Worm (Caenorhabditis elegans) whole organism, young adult: Measurements from ENCODE around the gene txt-6.
"Not testable (repeated sequence)": the region's sequence is repeated elsewhere in the genome, so short reads cannot be mapped to it uniquely, and the experiment has no call there.

ENCODE experiments used
- B0336.3 ChIP-seq: fragments of 200-800 bp; sonication (Bioruptor generic); IDR thresholded peaks from 2 replicates; pipeline ENCODE4 v1.3.6; 2022; ENCODE audit warnings: missing genetic modification characterization, missing compliant biosample characterization
- K12H6.12 ChIP-seq: fragments of 200-800 bp; sonication (Bioruptor generic); optimal IDR thresholded peaks from 2 replicates; lab custom pipeline; 2018; ENCODE audit warnings: mild to moderate bottlenecking, missing genetic modification characterization, missing compliant biosample characterization
- aptf-2 ChIP-seq: fragments of 200-800 bp; sonication (Bioruptor generic); conservative IDR thresholded peaks from 2 replicates; pipeline ENCODE4 v1.3.6; 2022; ENCODE audit warnings: missing genetic modification reagents, missing genetic modification characterization, missing compliant biosample characterization
- dpff-1 ChIP-seq: sonication (generic microtip); optimal IDR thresholded peaks from 2 replicates; lab custom pipeline; 2017; ENCODE audit warnings: mild to moderate bottlenecking, missing genetic modification characterization, missing compliant biosample characterization
- dpl-1 ChIP-seq: fragments of 150-350 bp; optimal IDR thresholded peaks from 2 replicates; lab custom pipeline; 2014; ENCODE audit warnings: missing biosample characterization, missing genetic modification reagents, missing genetic modification characterization
- nhr-90 ChIP-seq: sonication (generic microtip); optimal IDR thresholded peaks from 2 replicates; lab custom pipeline; 2016; ENCODE audit warnings: missing genotype, mild to moderate bottlenecking, missing genetic modification characterization, missing compliant biosample characterization
- snpc-4 ChIP-seq, 5 experiments: fragments of 150-350 bp in 1 of 5; sonication (generic microtip) in 4 of 5; optimal IDR thresholded peaks; 2 replicates each; lab custom pipeline; 2014 to 2018; ENCODE audit warnings: missing genetic modification characterization in 5 of 5, missing biosample characterization in 3 of 5, antibody characterized with exemption in 2 of 5, mild to moderate bottlenecking in 2 of 5, missing compliant biosample characterization in 2 of 5, missing genotype in 2 of 5, moderate library complexity in 2 of 5, missing genetic modification reagents in 1 of 5
- unc-62 ChIP-seq: fragments of 150-350 bp; optimal IDR thresholded peaks from 2 replicates; lab custom pipeline; 2014; ENCODE audit warnings: missing biosample characterization, missing genetic modification reagents, missing genetic modification characterization
- ztf-18 ChIP-seq: sonication (generic microtip); optimal IDR thresholded peaks from 2 replicates; lab custom pipeline; 2016; ENCODE audit warnings: missing genotype, mild to moderate bottlenecking, missing genetic modification characterization, missing compliant biosample characterization

- not testable (repeated sequence) for TF ChIP-seq snpc-4 (GFP tag; optimal IDR thresholded peaks at IDR 0.05; lab: Kevin White, UChicago); snpc-4 (tag; optimal IDR thresholded peaks at IDR 0.05; lab: Kevin White, UChicago); aptf-2; dpl-1 (GFP tag; lab: Kevin White, UChicago); K12H6.12 (tag; lab: Kevin White, UChicago); unc-62; nhr-90 (tag; lab: Kevin White, UChicago); ztf-18; dpff-1 (tag; lab: Kevin White, UChicago); B0336.3 (GFP tag; lab: Robert Waterston, UW)
These were observed 32.9 kb downstream of the txt-6 start, which contains the start of gene hpo-39 for ce11 chrV:4573824-4574223.
